Worm (Caenorhabditis elegans) whole organism, L2 larva: ENCODE measurements around the gene T27E4.5.

Experiments
- C34F6.9 ChIP-seq: fragments of 150-350 bp; optimal IDR thresholded peaks from 2 replicates; lab custom pipeline; 2014; ENCODE audit warnings: missing biosample characterization, missing genetic modification characterization
- R02D3.7 ChIP-seq: fragments of 150-350 bp; optimal IDR thresholded peaks from 2 replicates; lab custom pipeline; 2014; ENCODE audit warnings: missing biosample characterization, missing genetic modification characterization
- Y55F3AM.14 ChIP-seq: fragments of 200-800 bp; sonication (Bioruptor generic); optimal IDR thresholded peaks from 2 replicates; lab custom pipeline; 2018; ENCODE audit warnings: mild to moderate bottlenecking, missing genetic modification characterization, missing compliant biosample characterization
- ZK546.5 ChIP-seq: sonication (generic microtip); optimal IDR thresholded peaks from 2 replicates; lab custom pipeline; 2017; ENCODE audit warnings: missing biosample characterization, missing genetic modification characterization
- aly-2 ChIP-seq: fragments of 150-350 bp; optimal IDR thresholded peaks from 2 replicates; lab custom pipeline; 2014; ENCODE audit warnings: missing biosample characterization, missing genetic modification characterization
- ama-1 ChIP-seq: fragments of 150-350 bp; optimal IDR thresholded peaks from 2 replicates; lab custom pipeline; 2018; ENCODE audit warnings: inconsistent platforms
- ceh-16 ChIP-seq: fragments of 150-350 bp; optimal IDR thresholded peaks from 2 replicates; lab custom pipeline; 2014; ENCODE audit warnings: missing biosample characterization, missing genetic modification characterization
- crh-2 ChIP-seq: sonication (generic microtip); optimal IDR thresholded peaks from 2 replicates; lab custom pipeline; 2017; ENCODE audit warnings: missing biosample characterization, missing genetic modification characterization
- dmd-4 ChIP-seq: sonication (generic microtip); optimal IDR thresholded peaks from 2 replicates; lab custom pipeline; 2017; ENCODE audit warnings: missing biosample characterization, missing genetic modification characterization
- egl-27 ChIP-seq: sonication (generic microtip); optimal IDR thresholded peaks from 3 replicates; lab custom pipeline; 2017; ENCODE audit warnings: missing biosample characterization, missing genetic modification reagents, missing genetic modification characterization
- elt-3 ChIP-seq: sonication (generic microtip); optimal IDR thresholded peaks from 2 replicates; lab custom pipeline; 2017; ENCODE audit warnings: missing biosample characterization, missing genetic modification characterization
- fos-1 ChIP-seq: fragments of 150-350 bp; optimal IDR thresholded peaks from 2 replicates; lab custom pipeline; 2014; ENCODE audit warnings: missing biosample characterization, missing genetic modification characterization
- gmeb-1 ChIP-seq: fragments of 150-350 bp; optimal IDR thresholded peaks from 2 replicates; lab custom pipeline; 2014; ENCODE audit warnings: missing biosample characterization, missing genetic modification characterization
- lin-11 ChIP-seq: fragments of 150-350 bp; sonication (generic microtip); optimal IDR thresholded peaks from 2 replicates; lab custom pipeline; 2014; ENCODE audit warnings: missing biosample characterization, missing genetic modification characterization, inconsistent platforms, mixed read lengths
- lin-39 ChIP-seq: fragments of 150-350 bp; optimal IDR thresholded peaks from 2 replicates; lab custom pipeline; 2014; ENCODE audit warnings: missing biosample characterization, missing genetic modification reagents, missing genetic modification characterization
- lsy-2 ChIP-seq, 2 experiments: fragments of 150-350 bp in 1 of 2; sonication (generic microtip) in 1 of 2; optimal IDR thresholded peaks; 2 replicates each; lab custom pipeline; 2014 to 2017; ENCODE audit warnings: missing biosample characterization in 2 of 2, missing genetic modification characterization in 2 of 2
- nhr-10 ChIP-seq: sonication (generic microtip); optimal IDR thresholded peaks from 2 replicates; lab custom pipeline; 2017; ENCODE audit warnings: missing biosample characterization, missing genetic modification characterization
- nhr-11 ChIP-seq: fragments of 150-350 bp; optimal IDR thresholded peaks from 2 replicates; lab custom pipeline; 2014; ENCODE audit warnings: missing biosample characterization, missing genetic modification characterization
- nhr-129 ChIP-seq: fragments of 150-350 bp; optimal IDR thresholded peaks from 2 replicates; lab custom pipeline; 2014; ENCODE audit warnings: missing biosample characterization, missing genetic modification characterization
- nhr-23 ChIP-seq: fragments of 150-350 bp; optimal IDR thresholded peaks from 2 replicates; lab custom pipeline; 2014; ENCODE audit warnings: missing biosample characterization, missing genetic modification reagents, missing genetic modification characterization
- nhr-237 ChIP-seq: fragments of 150-350 bp; optimal IDR thresholded peaks from 2 replicates; lab custom pipeline; 2014; ENCODE audit warnings: missing biosample characterization, missing genetic modification characterization
- nhr-25 ChIP-seq: fragments of 150-350 bp; sonication (generic microtip); optimal IDR thresholded peaks from 3 replicates; lab custom pipeline; 2014; ENCODE audit warnings: missing biosample characterization, missing genetic modification characterization
- nhr-77 ChIP-seq: fragments of 150-350 bp; optimal IDR thresholded peaks from 2 replicates; lab custom pipeline; 2014; ENCODE audit warnings: missing biosample characterization, missing genetic modification characterization
- skn-1 ChIP-seq: sonication (generic microtip); optimal IDR thresholded peaks from 2 replicates; lab custom pipeline; 2017; ENCODE audit warnings: missing biosample characterization, missing genetic modification characterization
- sma-3 ChIP-seq: sonication (generic microtip); optimal IDR thresholded peaks from 2 replicates; lab custom pipeline; 2016; ENCODE audit warnings: missing genetic modification reagents, missing genetic modification characterization, missing compliant biosample characterization
- snpc-4 ChIP-seq: fragments of 150-350 bp; optimal IDR thresholded peaks from 2 replicates; lab custom pipeline; 2014; ENCODE audit warnings: missing biosample characterization, missing genetic modification characterization
- unc-55 ChIP-seq: fragments of 150-350 bp; sonication (generic microtip); optimal IDR thresholded peaks from 3 replicates; lab custom pipeline; 2014; ENCODE audit warnings: missing biosample characterization, missing genetic modification reagents, missing genetic modification characterization
- unc-62 ChIP-seq: fragments of 150-350 bp; optimal IDR thresholded peaks from 2 replicates; lab custom pipeline; 2014; ENCODE audit warnings: missing biosample characterization, missing genetic modification reagents, missing genetic modification characterization
- zag-1 ChIP-seq: fragments of 150-350 bp; optimal IDR thresholded peaks from 2 replicates; lab custom pipeline; 2014; ENCODE audit warnings: missing biosample characterization, missing genetic modification characterization
- ztf-1 ChIP-seq: fragments of 200-800 bp; sonication (Bioruptor generic); conservative IDR thresholded peaks from 2 replicates; pipeline ENCODE4 v1.3.6; 2022; ENCODE audit warnings: missing genetic modification characterization, missing compliant biosample characterization
- ztf-11 ChIP-seq: sonication (generic microtip); optimal IDR thresholded peaks from 2 replicates; lab custom pipeline; 2017; ENCODE audit warnings: missing biosample characterization, missing genetic modification characterization
- ztf-4 ChIP-seq: fragments of 150-350 bp; optimal IDR thresholded peaks from 2 replicates; lab custom pipeline; 2014; ENCODE audit warnings: missing biosample characterization, missing genetic modification characterization

T27E4.5 gene

ce11 chrV:9024713-9025112 is 44.9 kb downstream of the T27E4.5 start, which contains the start of gene bus-1:
Gene bus-1 (minus strand): TSS chrV:9024813.
- no peak for TF ChIP-seq crh-2 (tag; lab: Kevin White, UChicago)
- TF ChIP-seq dmd-4 (tag; lab: Kevin White, UChicago), result no peak
- no peak for TF ChIP-seq nhr-23 (tag; lab: Kevin White, UChicago)
- TF ChIP-seq R02D3.7 (tag; lab: Kevin White, UChicago), result no peak
- TF ChIP-seq nhr-77, result no peak
- no peak for TF ChIP-seq nhr-237 (tag; lab: Kevin White, UChicago)
- no peak for TF ChIP-seq skn-1 (tag; lab: Kevin White, UChicago)
- no peak for TF ChIP-seq unc-62 (GFP tag; lab: Kevin White, UChicago)
- TF ChIP-seq gmeb-1 (tag; lab: Kevin White, UChicago), result no peak
- no peak for TF ChIP-seq ztf-1 (GFP tag; lab: Robert Waterston, UW)
- TF ChIP-seq nhr-10 (tag; lab: Kevin White, UChicago), result no peak
- TF ChIP-seq nhr-129 (tag; lab: Kevin White, UChicago), result no peak
- no peak for TF ChIP-seq egl-27 (tag; lab: Kevin White, UChicago)
- no peak for TF ChIP-seq unc-55 (GFP tag; lab: Kevin White, UChicago)
- TF ChIP-seq, all 48 proteins: peak for 0

DNA sequence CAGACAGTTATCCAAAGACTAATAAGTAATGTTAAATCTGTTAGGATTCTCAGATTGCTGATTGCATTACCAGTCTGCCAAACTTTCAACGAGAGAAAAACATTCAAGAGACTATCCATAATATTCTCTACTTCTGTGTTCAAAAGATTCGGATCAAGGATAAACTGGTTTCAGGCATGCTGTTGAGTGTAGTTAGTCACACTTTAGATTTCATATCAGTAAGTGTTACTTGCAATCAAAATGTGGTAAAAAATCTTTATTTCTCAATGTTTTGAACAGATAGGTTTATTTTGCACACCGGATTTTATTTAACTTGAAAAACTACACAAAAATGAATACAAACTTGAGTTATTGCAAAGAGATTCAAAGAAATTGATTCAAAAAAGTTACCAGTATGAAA is 47.5 kb downstream of the T27E4.5 start, which contains the start of gene oac-41:
TSS of gene oac-41 (minus strand) at position 101 of the 400 bp plus-strand sequence.
- no peak for TF ChIP-seq nhr-11 (tag; lab: Kevin White, UChicago)
- no peak for TF ChIP-seq lin-11 (tag; lab: Kevin White, UChicago)
- no peak for TF ChIP-seq lin-39
- TF ChIP-seq lsy-2 (tag; optimal IDR thresholded peaks at IDR 0.05; lab: Kevin White, UChicago), result no peak
- no peak for TF ChIP-seq egl-27 (tag; lab: Kevin White, UChicago)
- TF ChIP-seq Y55F3AM.14, result no peak
- TF ChIP-seq sma-3 (GFP tag; lab: Kevin White, UChicago), result no peak
- TF ChIP-seq ZK546.5, result no peak
- TF ChIP-seq ztf-4, result no peak
- no peak for TF ChIP-seq ceh-16
- TF ChIP-seq skn-1 (tag; lab: Kevin White, UChicago), result no peak
- TF ChIP-seq ztf-1 (GFP tag; lab: Robert Waterston, UW), result no peak
- no peak for TF ChIP-seq ztf-11 (tag; lab: Kevin White, UChicago)
- TF ChIP-seq ama-1 (lab: Kevin White, UChicago), result no peak
- TF ChIP-seq elt-3 (tag; lab: Kevin White, UChicago), result no peak
- no peak for TF ChIP-seq nhr-77
- TF ChIP-seq snpc-4 (tag; lab: Kevin White, UChicago), result no peak

DNA sequence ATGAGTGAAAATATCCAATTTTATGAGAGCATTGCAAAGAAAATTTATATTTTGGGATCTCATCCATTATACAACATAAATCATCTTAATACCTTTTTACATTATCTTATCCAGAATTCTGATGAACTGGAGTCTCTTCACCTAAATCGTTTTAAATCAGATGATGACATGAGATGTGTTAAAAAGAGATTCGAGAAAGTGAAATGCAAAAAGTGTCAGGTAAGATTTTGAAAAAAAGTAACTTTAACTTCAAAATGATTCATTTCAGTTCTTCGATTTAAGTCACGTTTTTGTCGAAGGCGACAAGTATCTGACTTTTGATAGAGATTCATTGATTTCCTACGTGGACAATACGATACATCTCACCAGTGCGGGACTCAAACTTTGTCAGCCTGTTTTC is 50.7 kb downstream of the T27E4.5 start:
- TF ChIP-seq aly-2 (tag; lab: Kevin White, UChicago) (no peak), ztf-1 (GFP tag; lab: Robert Waterston, UW) (no peak), nhr-25 (tag; lab: Kevin White, UChicago) (no peak), ztf-11 (tag; lab: Kevin White, UChicago) (no peak), Y55F3AM.14 (no peak), crh-2 (tag; lab: Kevin White, UChicago) (no peak), R02D3.7 (tag; lab: Kevin White, UChicago) (no peak), ztf-4 (no peak), lin-11 (tag; lab: Kevin White, UChicago) (no peak), lin-39 (no peak), nhr-129 (tag; lab: Kevin White, UChicago) (no peak), fos-1 (tag; lab: Kevin White, UChicago) (no peak), dmd-4 (tag; lab: Kevin White, UChicago) (no peak), zag-1 (tag; lab: Kevin White, UChicago) (no peak), C34F6.9 (no peak)
